Fruit fly (Drosophila melanogaster) Kc167 (cell line): Measurements from ENCODE around the gene CG42713.

Source experiments
- Myc ChIP-seq: fragments of >200 bp; optimal IDR thresholded peaks from 2 replicates; lab custom pipeline; 2017; ENCODE audit warnings: missing external identifiers
- Sin3A ChIP-seq: fragments of >200 bp; optimal IDR thresholded peaks from 2 replicates; lab custom pipeline; 2018; ENCODE audit warnings: missing external identifiers
- h ChIP-seq: fragments of >200 bp; optimal IDR thresholded peaks from 3 replicates; lab custom pipeline; 2018; ENCODE audit warnings: missing external identifiers
- insv ChIP-seq: fragments of >200 bp; optimal IDR thresholded peaks from 3 replicates; lab custom pipeline; 2018; ENCODE audit warnings: missing external identifiers
- psq ChIP-seq: fragments of >200 bp; optimal IDR thresholded peaks from 2 replicates; lab custom pipeline; 2017; ENCODE audit warnings: missing external identifiers
- ttk ChIP-seq: sonication (Bioruptor generic); optimal IDR thresholded peaks from 2 replicates; lab custom pipeline; 2017; ENCODE audit warnings: missing external identifiers

CG42713 gene

DNA sequence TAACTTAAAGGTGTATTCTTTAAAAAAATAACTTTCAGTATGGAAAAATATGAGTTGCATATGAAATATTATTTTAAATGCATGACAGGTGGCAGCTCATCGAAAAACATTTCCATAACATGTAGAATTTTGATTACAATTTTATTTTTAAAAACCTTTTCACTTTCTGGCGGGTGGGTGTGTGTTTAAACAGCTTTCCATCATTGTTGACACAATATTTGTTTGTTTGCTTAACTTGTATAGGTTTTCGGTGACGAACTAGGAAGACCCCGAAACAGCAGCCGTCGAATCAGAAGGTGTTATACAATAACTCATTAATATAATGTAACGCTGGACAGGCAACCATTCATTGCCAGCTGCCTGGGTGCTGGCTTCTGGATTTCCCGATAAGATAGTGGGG, 31.4 kb upstream of the CG42713 start:
- TF ChIP-seq ttk (no peak), h (lab: Kevin White, UChicago) (no peak), psq (lab: Kevin White, UChicago) (no peak), insv (lab: Kevin White, UChicago) (no peak), Myc (lab: Kevin White, UChicago) (no peak), Sin3A (no peak)

DNA sequence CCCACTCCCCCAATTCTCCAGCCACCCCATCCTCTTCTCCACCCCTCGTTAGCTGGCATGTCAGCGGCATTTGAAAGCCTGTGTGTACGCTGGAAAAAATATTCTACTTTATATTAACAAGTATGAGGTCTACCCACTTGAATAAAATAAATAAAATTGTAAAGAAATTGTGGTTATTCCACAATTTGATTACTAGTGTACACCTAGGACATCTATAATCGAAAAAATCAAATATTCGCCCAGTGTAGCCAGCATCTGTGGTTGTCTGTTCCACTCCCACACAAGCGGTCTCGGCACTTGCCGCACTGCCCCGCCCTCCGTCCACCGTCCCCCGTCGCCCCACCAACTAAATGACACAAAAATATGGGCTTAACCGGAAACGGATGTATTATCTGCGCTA, 30.5 kb upstream of the CG42713 start:
- TF ChIP-seq h (lab: Kevin White, UChicago) (no peak), Myc (lab: Kevin White, UChicago) (no peak), ttk (no peak), insv (lab: Kevin White, UChicago) (no peak), psq (lab: Kevin White, UChicago) (no peak), Sin3A (no peak)

DNA sequence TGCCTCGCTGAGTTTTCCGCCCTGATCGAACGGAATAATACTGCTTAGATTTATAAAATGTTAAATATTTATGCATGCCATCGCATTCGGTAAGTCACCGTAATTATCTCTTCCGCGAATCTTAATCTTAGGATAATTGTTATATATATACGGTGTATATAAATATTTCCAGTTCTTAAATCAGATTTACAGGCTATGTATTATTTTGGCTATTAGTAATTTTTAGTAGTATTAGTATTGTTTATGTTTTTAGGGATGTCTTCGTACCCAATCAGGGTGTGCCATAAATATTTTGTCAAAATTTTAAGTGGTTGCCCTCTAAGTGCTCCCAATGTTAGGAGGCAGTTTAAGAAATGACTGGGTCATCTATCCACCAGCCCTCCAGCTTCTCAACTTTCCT, 28.8 kb upstream of the CG42713 start, which contains the start of gene CG32986:
Gene CG32986 (plus strand): TSS at position 301 of the 400 bp plus-strand sequence.
- TF ChIP-seq h (lab: Kevin White, UChicago) (no peak), Myc (lab: Kevin White, UChicago) (no peak), psq (lab: Kevin White, UChicago) (no peak), insv (lab: Kevin White, UChicago) (no peak), Sin3A (no peak), ttk (no peak)

DNA sequence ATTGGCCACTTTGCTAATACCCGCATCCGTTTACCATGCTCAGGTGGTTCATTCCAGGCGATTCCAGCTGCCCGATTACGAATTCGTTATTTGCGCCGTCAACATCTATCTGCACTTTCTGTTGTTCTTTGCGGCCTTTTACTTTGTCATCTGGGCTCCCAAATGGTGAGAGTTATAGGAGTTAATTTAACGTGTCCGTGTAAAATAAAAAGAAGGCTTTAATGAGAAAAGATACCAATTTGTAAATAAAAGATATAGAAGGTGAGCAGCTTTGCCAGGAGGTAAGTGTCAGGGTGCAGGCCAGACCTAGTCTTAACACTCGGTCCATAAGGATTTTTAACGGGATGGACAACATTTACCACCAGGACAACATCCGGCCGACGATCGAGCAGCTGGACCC, 27.7 kb upstream of the CG42713 start, which contains the start of gene CG32987:
Gene CG32987 (plus strand): TSS at position 301 of the 400 bp plus-strand sequence.
- TF ChIP-seq h (lab: Kevin White, UChicago) = no peak
- no peak for TF ChIP-seq Sin3A
- no peak for TF ChIP-seq psq (lab: Kevin White, UChicago)
- TF ChIP-seq Myc (lab: Kevin White, UChicago) = no peak
- TF ChIP-seq ttk = no peak
- no peak for TF ChIP-seq insv (lab: Kevin White, UChicago)

DNA sequence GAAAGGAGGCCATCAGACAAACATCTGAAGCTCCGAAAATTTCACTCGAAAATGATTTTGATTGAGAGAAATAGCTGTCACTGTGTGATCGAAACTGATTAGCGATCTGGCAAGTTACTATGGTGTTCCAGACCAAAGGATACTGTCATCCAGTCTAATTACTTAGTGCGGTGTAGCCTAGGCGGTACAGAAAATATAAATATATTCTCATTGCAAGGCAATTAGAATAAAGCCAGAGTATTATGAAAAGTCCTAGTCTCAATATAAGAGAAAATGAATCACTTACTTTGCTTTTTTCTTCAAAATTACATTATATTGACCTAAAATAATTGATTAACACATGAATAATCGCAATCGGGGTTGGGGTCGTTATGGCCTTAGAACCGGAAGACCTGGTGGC, 26.7 kb upstream of the CG42713 start, which contains the start of gene CG32988:
Gene CG32988 (plus strand): TSS at position 301 of the 400 bp plus-strand sequence.
- TF ChIP-seq h (lab: Kevin White, UChicago) = no peak
- no peak for TF ChIP-seq ttk
- TF ChIP-seq Sin3A = no peak
- TF ChIP-seq Myc (lab: Kevin White, UChicago) = no peak
- no peak for TF ChIP-seq insv (lab: Kevin White, UChicago)
- no peak for TF ChIP-seq psq (lab: Kevin White, UChicago)

DNA sequence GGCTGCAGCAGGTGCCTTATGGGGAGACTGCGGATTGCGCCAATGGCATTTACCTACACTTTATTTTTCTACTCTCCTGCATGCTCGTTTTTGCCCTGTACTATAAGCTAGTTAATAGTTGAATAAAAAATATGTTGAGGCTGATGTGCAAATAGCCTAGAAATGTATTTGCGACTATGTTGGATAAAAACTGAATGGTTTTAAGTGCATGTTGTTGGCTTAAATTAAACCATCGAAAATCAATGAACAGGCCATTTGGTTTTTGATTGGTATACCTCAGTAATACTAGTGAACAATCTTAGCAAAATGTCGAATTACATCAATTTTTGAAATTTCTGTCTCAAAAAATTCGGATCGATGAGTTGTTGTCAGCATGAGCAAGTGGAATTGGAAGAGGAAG, 25.7 kb upstream of the CG42713 start, which contains the start of gene CG32983:
Gene CG32983 (plus strand): TSS at position 301 of the 400 bp plus-strand sequence.
- TF ChIP-seq ttk (no peak), h (lab: Kevin White, UChicago) (no peak), Sin3A (no peak), insv (lab: Kevin White, UChicago) (no peak), psq (lab: Kevin White, UChicago) (no peak), Myc (lab: Kevin White, UChicago) (no peak)

DNA sequence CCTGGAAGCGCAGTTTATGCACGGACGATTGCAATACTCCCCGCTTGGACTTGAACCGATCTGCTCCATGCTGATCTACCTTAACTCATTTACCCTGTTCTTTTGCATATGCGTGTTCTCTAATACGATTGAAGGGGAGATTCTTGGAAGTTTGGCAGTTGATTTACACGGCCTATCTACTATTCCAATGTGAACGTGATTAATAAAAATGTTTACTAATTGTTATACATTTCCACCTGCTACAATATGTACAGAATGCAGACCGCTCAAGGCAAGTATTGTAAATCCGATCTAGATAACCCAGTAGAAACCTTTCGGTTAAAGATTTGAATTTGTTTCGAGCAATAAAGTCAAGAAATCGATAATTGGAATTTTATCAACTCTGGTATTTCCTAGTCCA, 24.8 kb upstream of the CG42713 start, which contains the start of gene CG9483:
Gene CG9483 (plus strand): TSS at position 301 of the 400 bp plus-strand sequence.
- TF ChIP-seq psq (lab: Kevin White, UChicago) (no peak), Myc (lab: Kevin White, UChicago) (no peak), ttk (no peak), h (lab: Kevin White, UChicago) (no peak), insv (lab: Kevin White, UChicago) (no peak), Sin3A (no peak)

DNA sequence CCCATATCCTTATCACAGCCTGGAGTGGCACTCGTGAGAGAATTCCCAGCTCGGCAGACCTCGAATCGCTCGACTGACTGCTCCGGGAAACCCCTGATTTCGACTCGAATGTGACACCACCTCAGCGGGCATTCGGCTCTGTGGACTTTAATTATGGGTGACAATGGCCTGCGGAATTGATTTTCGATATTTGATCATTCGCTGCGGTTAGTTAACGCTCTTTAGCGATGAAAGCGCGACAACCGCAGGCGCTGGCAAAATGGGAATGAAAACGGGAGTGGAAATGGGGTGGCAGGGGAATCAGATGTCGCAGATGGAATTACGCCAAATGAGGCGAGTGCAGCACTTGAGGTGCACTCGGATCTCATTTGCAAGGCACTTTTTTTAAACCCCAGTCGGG, 19.6 kb upstream of the CG42713 start:
- TF ChIP-seq Myc (lab: Kevin White, UChicago) = no peak
- TF ChIP-seq ttk = no peak
- TF ChIP-seq psq (lab: Kevin White, UChicago) = no peak
- no peak for TF ChIP-seq Sin3A
- TF ChIP-seq insv (lab: Kevin White, UChicago) = no peak
- TF ChIP-seq h (lab: Kevin White, UChicago) = no peak

DNA sequence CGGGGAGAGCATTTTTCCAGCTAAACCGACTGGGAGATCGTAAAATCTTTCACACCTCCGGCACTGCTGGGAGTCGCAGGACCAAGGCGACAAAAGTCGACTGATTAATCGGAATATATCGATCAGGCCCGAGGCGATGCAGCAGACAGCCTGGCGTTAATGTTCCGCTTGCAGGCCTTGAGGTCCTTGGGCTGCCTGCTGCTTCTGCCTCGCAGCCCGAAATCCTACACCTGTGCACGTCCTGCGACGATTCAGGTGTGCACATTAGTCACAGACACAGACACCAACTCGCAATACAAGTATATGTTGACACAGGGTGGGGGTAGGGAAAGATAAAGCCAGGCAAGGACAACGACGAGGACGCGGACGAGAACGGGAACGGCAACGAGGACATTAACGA, 15.4 kb upstream of the CG42713 start:
- no peak for TF ChIP-seq Myc (lab: Kevin White, UChicago)
- no peak for TF ChIP-seq Sin3A
- TF ChIP-seq h (lab: Kevin White, UChicago) = no peak
- TF ChIP-seq insv (lab: Kevin White, UChicago) = no peak
- no peak for TF ChIP-seq ttk
- TF ChIP-seq psq (lab: Kevin White, UChicago) = no peak

DNA sequence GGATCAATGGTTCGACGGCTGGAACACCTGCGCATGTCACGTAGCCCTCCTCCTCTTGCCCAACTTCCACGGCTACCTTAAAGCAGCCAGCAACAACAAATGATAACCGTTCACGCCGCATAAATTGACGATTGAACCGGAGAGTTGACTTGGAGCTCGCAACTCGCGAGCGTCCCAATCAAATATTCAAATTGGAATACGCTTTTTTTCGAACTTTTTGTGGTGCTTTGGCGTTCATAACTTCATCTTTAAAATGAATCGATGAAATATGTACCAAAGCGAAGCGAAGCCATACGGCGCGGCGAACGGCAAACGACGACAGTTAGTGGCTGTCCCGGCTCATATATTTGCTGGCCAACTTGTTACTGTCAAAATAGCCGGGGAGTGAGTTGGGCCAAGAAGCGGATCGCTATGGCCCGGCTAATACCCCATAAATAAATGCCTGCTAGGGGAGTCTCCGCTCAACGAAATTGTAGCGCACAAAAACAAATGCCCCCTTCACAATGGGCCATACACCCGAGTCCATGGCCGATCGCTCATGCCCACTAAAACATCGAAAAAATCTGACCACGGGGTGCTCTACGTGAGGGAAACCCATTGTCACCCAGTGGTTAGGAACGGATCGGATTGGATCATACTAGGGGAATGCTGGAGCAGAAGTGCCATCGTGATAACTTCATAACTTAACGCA, 11.9 kb upstream of the CG42713 start:
- TF ChIP-seq Myc (lab: Kevin White, UChicago) (no peak), psq (lab: Kevin White, UChicago) (no peak), ttk (no peak), h (lab: Kevin White, UChicago) (no peak), insv (lab: Kevin White, UChicago) (no peak), Sin3A (no peak)

DNA sequence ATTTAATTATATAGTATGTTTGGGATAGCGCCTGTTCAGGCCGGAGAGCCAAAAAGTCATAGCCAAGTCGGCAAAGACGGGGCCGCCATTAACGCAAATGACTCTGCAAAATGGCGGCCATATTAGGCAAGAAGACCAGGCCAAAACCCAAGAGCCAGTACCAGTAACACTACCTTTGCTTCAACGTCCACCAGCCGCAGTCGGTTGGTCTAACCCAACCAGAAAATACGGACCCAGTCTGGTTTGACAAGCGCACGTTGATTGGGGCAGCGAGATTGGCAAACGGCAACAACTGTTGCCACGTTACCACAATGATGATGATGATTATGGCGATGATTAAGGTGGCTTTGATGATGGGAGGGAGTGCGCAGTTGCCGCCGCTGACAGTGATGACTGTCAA, 10.1 kb upstream of the CG42713 start:
- TF ChIP-seq ttk = no peak

DNA sequence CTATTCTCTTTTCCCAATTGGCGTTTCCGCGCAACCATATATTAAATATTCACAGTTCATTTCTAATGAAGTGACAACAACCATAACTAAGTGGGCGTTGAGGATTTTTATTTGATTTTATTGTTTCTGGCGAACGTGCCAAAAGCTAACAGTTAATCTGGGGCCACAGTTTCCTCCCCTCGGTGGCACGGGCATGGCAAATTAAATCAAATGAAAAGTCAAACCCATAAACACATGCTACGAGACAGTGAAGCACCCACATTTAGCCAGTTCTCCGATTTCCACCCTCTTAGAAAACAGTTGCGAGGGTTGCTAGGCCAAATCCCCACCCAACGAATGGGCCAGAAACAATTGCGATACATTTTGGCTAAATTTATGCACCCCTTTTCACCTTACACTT, 7.1 kb upstream of the CG42713 start:
- TF ChIP-seq insv (lab: Kevin White, UChicago) (no peak), Sin3A (no peak), psq (lab: Kevin White, UChicago) (no peak), Myc (lab: Kevin White, UChicago) (no peak), h (lab: Kevin White, UChicago) (no peak), ttk (no peak)
